Fruit fly (Drosophila melanogaster) whole organism: ENCODE measurements around the gene qless.

Experiments
- CG8478 ChIP-seq: fragments of >200 bp; optimal IDR thresholded peaks from 2 replicates; lab custom pipeline; 2018; ENCODE audit warnings: inconsistent platforms
- Dll ChIP-seq: fragments of >200 bp; optimal IDR thresholded peaks from 2 replicates; lab custom pipeline; 2017
- EcR ChIP-seq, 2 experiments: fragments of >200 bp; optimal IDR thresholded peaks; 2 replicates each; lab custom pipeline; 2017; ENCODE audit warnings: missing biosample characterization in 2 of 2, missing genetic modification characterization in 2 of 2, missing genetic modification reagents in 2 of 2
- pan ChIP-seq: fragments of >200 bp; optimal IDR thresholded peaks from 2 replicates; lab custom pipeline; 2017
- psq ChIP-seq: fragments of >200 bp; optimal IDR thresholded peaks from 2 replicates; lab custom pipeline; 2017
- usp ChIP-seq: fragments of >200 bp; optimal IDR thresholded peaks from 2 replicates; lab custom pipeline; 2017; ENCODE audit warnings: missing biosample characterization, missing genetic modification characterization, mixed read lengths

The qless gene

dm6 chr3R:31259947-31260346 is 7.5 kb upstream of the qless start, which contains the start of gene CAH16:
TSS of gene CAH16 (plus strand) at chr3R:31260247.
- no peak for TF ChIP-seq psq (lab: Kevin White, UChicago)
- no peak for TF ChIP-seq EcR (GFP tag; optimal IDR thresholded peaks at IDR 0.05; lab: Kevin White, UChicago)
- no peak for TF ChIP-seq pan
- no peak for TF ChIP-seq Dll (lab: Kevin White, UChicago)
- TF ChIP-seq usp (GFP tag; lab: Kevin White, UChicago) = no peak

DNA sequence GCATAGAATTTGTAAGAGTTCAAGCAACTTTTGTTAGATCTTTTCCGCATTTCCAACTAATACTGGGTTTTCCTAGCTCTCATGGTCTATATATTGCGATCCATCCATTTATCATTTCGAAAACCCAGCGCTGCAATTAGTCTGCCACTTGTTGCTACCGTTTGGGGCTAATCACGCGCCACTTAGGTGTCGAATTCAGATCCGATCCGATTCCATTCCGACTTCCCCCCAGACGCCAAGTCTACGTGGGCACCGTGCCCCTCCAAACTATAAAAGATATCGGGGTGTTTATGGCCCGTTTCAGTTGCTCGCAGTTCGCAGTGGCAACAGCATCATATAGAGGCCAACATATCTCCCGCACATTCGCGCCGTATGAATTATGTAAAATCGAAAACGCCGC is 4.9 kb upstream of the qless start, which contains the start of gene CAH6:
CAH6 (plus strand) TSS at position 301 of the 400 bp plus-strand sequence.
- no peak for TF ChIP-seq EcR (GFP tag; optimal IDR thresholded peaks at IDR 0.05; lab: Kevin White, UChicago)
- TF ChIP-seq Dll (lab: Kevin White, UChicago) = no peak
- no peak for TF ChIP-seq usp (GFP tag; lab: Kevin White, UChicago)

- no peak for TF ChIP-seq CG8478
- no peak for TF ChIP-seq Dll (lab: Kevin White, UChicago)
- no peak for TF ChIP-seq EcR (GFP tag; optimal IDR thresholded peaks at IDR 0.05; lab: Kevin White, UChicago)
- TF ChIP-seq pan = no peak
- TF ChIP-seq psq (lab: Kevin White, UChicago) = no peak
- TF ChIP-seq usp (GFP tag; lab: Kevin White, UChicago) = no peak
These were observed 2.4 kb upstream of the qless start, which contains the start of the genes CG1750 and spn-F for dm6 chr3R:31254808-31255207. TSS of gene CG1750 (minus strand) at chr3R:31254900. TSS of gene spn-F (plus strand) at chr3R:31255127.

dm6 chr3R:31251130-31251770 is 1.2 kb downstream of the qless start:
- TF ChIP-seq EcR (GFP tag; optimal IDR thresholded peaks at IDR 0.05; lab: Kevin White, UChicago) (peak in 1 of 2 experiments; percentile 18), pan (no peak)

DNA sequence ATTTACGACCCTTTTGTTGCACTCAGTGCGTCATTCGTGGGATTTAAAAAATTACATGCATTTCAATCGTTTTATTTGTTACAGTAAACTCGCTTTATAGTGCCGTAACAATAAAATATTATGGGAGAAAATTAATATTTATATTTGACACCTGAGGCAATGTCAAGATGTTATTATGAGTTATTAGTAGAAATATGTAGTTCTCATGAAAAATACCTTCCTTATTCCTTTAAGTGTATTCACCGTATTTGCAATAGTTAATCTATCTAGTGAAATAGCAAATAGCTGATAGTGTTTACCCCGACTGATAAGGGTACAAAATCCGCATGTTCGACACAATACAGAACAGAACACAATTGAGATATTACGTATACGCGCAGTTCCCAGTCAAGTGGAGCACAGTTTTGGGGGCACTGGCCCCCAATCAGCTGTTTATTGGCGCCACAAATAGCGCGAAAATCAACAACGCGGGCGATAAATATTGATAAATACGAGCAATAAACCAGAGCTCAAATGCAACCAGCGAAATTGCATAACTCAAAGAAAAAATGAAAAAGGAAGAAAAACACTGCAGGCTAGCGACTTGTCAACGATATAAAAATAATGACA is 1.9 kb downstream of the qless start:
- TF ChIP-seq Dll (lab: Kevin White, UChicago) (no peak), psq (lab: Kevin White, UChicago) (no peak), usp (GFP tag; lab: Kevin White, UChicago) (no peak), EcR (GFP tag; optimal IDR thresholded peaks at IDR 0.05; lab: Kevin White, UChicago) (no peak)

DNA sequence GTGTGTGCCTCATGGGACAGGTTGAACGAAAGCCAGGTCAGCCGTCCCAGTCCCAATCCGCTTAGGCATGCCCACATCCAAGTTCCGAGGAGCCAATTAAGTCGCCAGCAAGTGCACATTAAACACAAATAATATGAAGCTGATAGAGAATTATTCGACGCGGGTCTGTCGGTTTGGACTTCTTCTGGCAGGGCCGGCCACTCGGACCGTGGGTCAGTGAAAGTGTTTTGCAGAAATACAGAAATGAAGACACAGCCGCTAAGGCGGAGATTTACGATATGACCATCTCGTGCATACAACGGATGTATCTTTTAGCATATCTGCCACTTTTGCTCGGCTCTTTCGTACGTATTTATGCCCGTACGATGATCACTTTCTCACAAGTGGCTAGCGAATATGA is 4.2 kb downstream of the qless start:
- TF ChIP-seq usp (GFP tag; lab: Kevin White, UChicago) (no peak), pan (no peak), psq (lab: Kevin White, UChicago) (no peak), EcR (GFP tag; optimal IDR thresholded peaks at IDR 0.05; lab: Kevin White, UChicago) (no peak), Dll (lab: Kevin White, UChicago) (no peak)

DNA sequence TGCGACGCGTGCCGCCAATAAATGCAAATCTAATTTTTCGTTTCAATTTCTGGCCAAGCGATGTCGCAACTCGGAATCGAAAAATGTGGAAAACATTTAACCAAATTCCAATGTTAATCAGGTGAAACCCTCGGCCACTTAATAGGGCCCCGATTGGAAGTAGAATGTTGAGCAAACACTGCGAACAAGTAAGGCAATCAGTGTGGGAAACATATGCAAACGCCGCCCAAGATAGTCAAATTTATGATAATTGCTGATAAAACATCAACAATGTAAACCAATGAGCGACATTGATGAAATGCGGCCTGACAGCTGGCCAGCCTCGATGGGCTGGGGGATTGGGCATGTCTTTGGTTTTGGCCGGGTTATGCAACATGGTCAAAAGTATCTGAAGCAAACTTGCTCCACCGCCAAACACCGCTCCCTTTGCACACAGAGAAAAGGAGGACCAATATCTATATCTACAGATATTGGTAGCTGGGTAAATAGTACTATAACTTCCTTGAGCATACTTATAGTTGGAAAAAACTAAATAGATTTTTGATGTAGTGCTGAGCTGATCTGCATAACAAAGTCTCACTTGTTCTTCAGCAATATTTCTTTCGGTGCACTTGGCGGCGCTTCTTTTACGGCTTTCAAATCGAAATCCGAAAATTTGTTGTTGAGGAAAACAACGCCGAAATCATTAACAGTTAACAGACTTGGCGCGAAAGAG is 5.0 kb downstream of the qless start:
- TF ChIP-seq CG8478 (no peak), usp (GFP tag; lab: Kevin White, UChicago) (no peak), pan (no peak), Dll (lab: Kevin White, UChicago) (no peak), psq (lab: Kevin White, UChicago) (no peak), EcR (GFP tag; optimal IDR thresholded peaks at IDR 0.05; lab: Kevin White, UChicago) (no peak)

DNA sequence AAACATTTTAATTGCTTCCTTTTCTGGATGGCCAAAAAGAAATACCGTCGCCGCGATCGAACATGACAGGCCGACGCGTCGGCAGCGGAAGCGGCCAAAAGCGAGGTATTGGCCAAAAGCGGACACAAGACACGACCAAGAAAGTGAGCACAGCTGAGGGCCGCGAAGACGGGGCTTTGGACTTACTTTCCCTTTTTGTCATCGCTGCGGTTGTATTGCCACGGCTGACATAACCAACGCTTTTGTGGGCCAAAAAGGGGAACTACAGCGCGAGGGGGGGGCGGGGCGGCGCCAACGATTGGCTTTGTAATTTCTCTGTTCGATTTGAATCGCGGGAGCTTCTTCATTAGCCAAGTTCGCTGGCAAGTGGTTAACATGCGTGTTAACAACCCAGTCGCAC is 6.6 kb downstream of the qless start:
- TF ChIP-seq usp (GFP tag; lab: Kevin White, UChicago) (no peak), pan (no peak), EcR (GFP tag; optimal IDR thresholded peaks at IDR 0.05; lab: Kevin White, UChicago) (no peak), psq (lab: Kevin White, UChicago) (no peak), Dll (lab: Kevin White, UChicago) (no peak), CG8478 (no peak)

- TF ChIP-seq EcR (GFP tag; optimal IDR thresholded peaks at IDR 0.05; lab: Kevin White, UChicago) (no peak), pan (no peak), psq (lab: Kevin White, UChicago) (no peak), usp (GFP tag; lab: Kevin White, UChicago) (no peak), CG8478 (no peak), Dll (lab: Kevin White, UChicago) (no peak)
These were observed 9.2 kb downstream of the qless start for dm6 chr3R:31243079-31243668.

DNA sequence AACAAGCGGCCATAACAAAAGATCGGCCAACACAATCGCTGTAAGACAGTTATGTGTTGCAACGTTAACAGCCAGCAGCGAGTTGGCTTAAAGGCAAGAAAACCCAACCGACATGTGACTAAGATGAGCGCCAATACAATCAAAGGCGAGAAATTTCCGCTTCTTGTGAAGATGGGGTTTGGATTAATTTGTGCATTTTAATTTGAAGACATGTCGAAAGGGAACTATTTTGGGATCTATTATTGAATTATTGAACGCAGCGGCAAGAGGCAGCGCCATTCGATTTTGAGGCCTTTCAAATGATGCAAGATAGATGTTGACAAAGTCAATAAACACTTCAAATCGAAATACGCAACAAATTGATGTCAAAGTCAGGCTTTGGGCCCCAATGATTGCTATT is 11.3 kb downstream of the qless start:
- no peak for TF ChIP-seq psq (lab: Kevin White, UChicago)
- TF ChIP-seq CG8478 = no peak
- TF ChIP-seq usp (GFP tag; lab: Kevin White, UChicago) = no peak
- TF ChIP-seq pan = no peak
- no peak for TF ChIP-seq Dll (lab: Kevin White, UChicago)
- no peak for TF ChIP-seq EcR (GFP tag; optimal IDR thresholded peaks at IDR 0.05; lab: Kevin White, UChicago)

DNA sequence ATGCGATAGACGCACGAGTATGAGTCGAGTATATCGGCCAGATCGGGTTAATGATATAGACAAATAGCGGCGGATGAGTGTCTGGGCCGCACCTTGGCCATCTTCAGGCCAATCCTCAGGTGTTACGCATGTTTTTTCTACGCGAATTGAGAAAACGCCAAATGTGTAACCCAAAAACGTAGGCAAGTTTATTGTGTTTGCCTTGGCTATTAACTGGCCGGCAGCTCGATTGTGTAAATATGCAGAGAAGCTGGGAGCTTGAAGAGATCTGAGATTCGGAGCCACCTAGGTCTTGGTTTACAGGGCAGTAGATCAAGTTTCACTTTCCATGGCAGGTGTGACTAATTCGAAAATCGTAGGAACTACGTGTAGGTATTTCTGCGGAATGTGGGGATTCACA is 12.4 kb downstream of the qless start:
- no peak for TF ChIP-seq usp (GFP tag; lab: Kevin White, UChicago)
- TF ChIP-seq Dll (lab: Kevin White, UChicago) = no peak
- no peak for TF ChIP-seq pan
- TF ChIP-seq CG8478 = no peak
- TF ChIP-seq EcR (GFP tag; optimal IDR thresholded peaks at IDR 0.05; lab: Kevin White, UChicago) = no peak
- TF ChIP-seq psq (lab: Kevin White, UChicago) = no peak

dm6 chr3R:31235262-31235661 is 17.1 kb downstream of the qless start, which contains the start of gene CG15564:
TSS of gene CG15564 (minus strand) at chr3R:31235362.
- TF ChIP-seq EcR (GFP tag; optimal IDR thresholded peaks at IDR 0.05; lab: Kevin White, UChicago) (no peak), psq (lab: Kevin White, UChicago) (no peak), pan (no peak), Dll (lab: Kevin White, UChicago) (no peak), usp (GFP tag; lab: Kevin White, UChicago) (no peak), CG8478 (no peak)
